Fruit fly (Drosophila melanogaster) whole organism, embryonic: ENCODE data around the gene Desat1.
A peak's percentile ranks its signal among the peaks of the same experiment; 100 is the strongest.

Experiments used
- ATbp ChIP-seq: fragments of 200-800 bp; sonication (Bioruptor generic); optimal IDR thresholded peaks from 2 replicates; lab custom pipeline; 2017; ENCODE audit warnings: missing biosample characterization, mild to moderate bottlenecking, missing genetic modification characterization, missing genetic modification reagents
- Atf6 ChIP-seq: fragments of 200-800 bp; sonication (Bioruptor generic); IDR thresholded peaks from 2 replicates; pipeline ENCODE4 v1.3.6; 2022; ENCODE audit warnings: missing biosample characterization, missing genetic modification characterization
- CG10366 ChIP-seq: fragments of 200-800 bp; sonication (Bioruptor generic); IDR thresholded peaks from 2 replicates; pipeline ENCODE4 v1.3.6; 2022; ENCODE audit warnings: missing biosample characterization, missing genetic modification characterization
- CG11093 ChIP-seq: fragments of 200-800 bp; sonication (Bioruptor generic); IDR thresholded peaks from 3 replicates; pipeline ENCODE4 v1.3.6; 2022; ENCODE audit warnings: missing biosample characterization, missing genetic modification characterization
- CG11398 ChIP-seq: fragments of 200-800 bp; sonication (Bioruptor generic); optimal IDR thresholded peaks from 2 replicates; lab custom pipeline; 2016; ENCODE audit warnings: missing biosample characterization, missing genetic modification characterization
- CG12744 ChIP-seq: fragments of 200-800 bp; sonication (Bioruptor generic); optimal IDR thresholded peaks from 2 replicates; lab custom pipeline; 2016; ENCODE audit warnings: missing biosample characterization, missing genetic modification characterization
- CG13296 ChIP-seq: fragments of 200-800 bp; sonication (Bioruptor generic); optimal IDR thresholded peaks from 3 replicates; lab custom pipeline; 2018; ENCODE audit warnings: missing biosample characterization, mild to moderate bottlenecking, missing genetic modification characterization
- CG14667 ChIP-seq: fragments of 200-800 bp; sonication (Bioruptor generic); IDR thresholded peaks from 2 replicates; pipeline ENCODE4 v1.3.6; 2022; ENCODE audit warnings: missing biosample characterization, missing genetic modification characterization
- CG14710 ChIP-seq: fragments of 200-800 bp; sonication (Bioruptor generic); optimal IDR thresholded peaks from 3 replicates; lab custom pipeline; 2019; ENCODE audit warnings: missing biosample characterization, mild to moderate bottlenecking, missing genetic modification characterization, moderate library complexity
- CG15479 ChIP-seq: fragments of 200-800 bp; sonication (Bioruptor generic); optimal IDR thresholded peaks from 3 replicates; lab custom pipeline; 2019; ENCODE audit warnings: missing biosample characterization, mild to moderate bottlenecking, missing genetic modification characterization, moderate library complexity
- CG15514 ChIP-seq: fragments of 200-800 bp; sonication (Bioruptor generic); optimal IDR thresholded peaks from 3 replicates; lab custom pipeline; 2017; ENCODE audit warnings: missing biosample characterization, missing genetic modification characterization, mild to moderate bottlenecking, moderate library complexity, missing genetic modification reagents
- CG1603 ChIP-seq: fragments of 200-800 bp; sonication (Bioruptor generic); optimal IDR thresholded peaks from 2 replicates; lab custom pipeline; 2019; ENCODE audit warnings: missing biosample characterization, mild to moderate bottlenecking, missing genetic modification characterization, moderate library complexity
- CG17361 ChIP-seq: fragments of 200-800 bp; sonication (Bioruptor generic); IDR thresholded peaks from 3 replicates; pipeline ENCODE4 v1.3.6; 2022; ENCODE audit warnings: missing biosample characterization, missing genetic modification characterization
- CG17802 ChIP-seq: fragments of 200-800 bp; sonication (Bioruptor generic); optimal IDR thresholded peaks from 2 replicates; lab custom pipeline; 2018; ENCODE audit warnings: missing biosample characterization, mild to moderate bottlenecking, missing genetic modification characterization, moderate library complexity
- CG1792 ChIP-seq: fragments of 200-800 bp; sonication (Bioruptor generic); optimal IDR thresholded peaks from 2 replicates; lab custom pipeline; 2016; ENCODE audit warnings: missing biosample characterization, missing genetic modification characterization
- CG18011 ChIP-seq: fragments of 200-800 bp; sonication (Bioruptor generic); optimal IDR thresholded peaks from 2 replicates; lab custom pipeline; 2017; ENCODE audit warnings: missing biosample characterization, missing genetic modification characterization, mild to moderate bottlenecking, moderate library complexity, missing genotype
- CG2116 ChIP-seq: fragments of 200-800 bp; sonication (Bioruptor generic); optimal IDR thresholded peaks from 3 replicates; lab custom pipeline; 2018; ENCODE audit warnings: missing biosample characterization, mild to moderate bottlenecking, missing genetic modification characterization
- CG2875 ChIP-seq: fragments of 200-800 bp; sonication (Bioruptor generic); optimal IDR thresholded peaks from 2 replicates; lab custom pipeline; 2017; ENCODE audit warnings: missing biosample characterization, mild to moderate bottlenecking, missing genetic modification characterization, missing genetic modification reagents
- CG32772 ChIP-seq: fragments of 200-800 bp; sonication (Bioruptor generic); IDR thresholded peaks from 2 replicates; pipeline ENCODE4 v1.3.6; 2022; ENCODE audit warnings: missing biosample characterization, missing genetic modification characterization
- CG9609 ChIP-seq: fragments of 200-800 bp; sonication (Bioruptor generic); optimal IDR thresholded peaks from 3 replicates; lab custom pipeline; 2016; ENCODE audit warnings: missing biosample characterization, missing genetic modification characterization
- CHES-1-like ChIP-seq: fragments of 200-800 bp; sonication (Bioruptor generic); optimal IDR thresholded peaks from 2 replicates; lab custom pipeline; 2016; ENCODE audit warnings: missing biosample characterization, missing genetic modification characterization
- Doc2 ChIP-seq: fragments of 200-800 bp; sonication (Bioruptor generic); IDR thresholded peaks from 2 replicates; pipeline ENCODE4 v1.3.6; 2022; ENCODE audit warnings: missing biosample characterization, missing genetic modification characterization
- Dp ChIP-seq: fragments of 200-800 bp; sonication (Bioruptor generic); optimal IDR thresholded peaks from 2 replicates; lab custom pipeline; 2018; ENCODE audit warnings: missing biosample characterization, mild to moderate bottlenecking, missing genetic modification characterization, moderate library complexity
- Eip74EF ChIP-seq, 2 experiments: fragments of 200-800 bp in 1 of 2; fragments of >200 bp in 1 of 2; sonication (Bioruptor generic) in 1 of 2; optimal IDR thresholded peaks; 2 replicates each; lab custom pipeline; 2017 to 2019; ENCODE audit warnings: missing biosample characterization in 2 of 2, missing genetic modification characterization in 2 of 2, mild to moderate bottlenecking in 1 of 2, moderate library complexity in 1 of 2
- Gsc ChIP-seq: fragments of 200-800 bp; sonication (Bioruptor generic); IDR thresholded peaks from 2 replicates; pipeline ENCODE4 v1.3.6; 2022; ENCODE audit warnings: missing biosample characterization, missing genetic modification characterization
- Gug ChIP-seq: fragments of 200-800 bp; sonication (Bioruptor generic); IDR thresholded peaks from 4 replicates; pipeline ENCODE4 v1.3.6; 2022; ENCODE audit warnings: missing biosample characterization, missing genetic modification characterization
- Hand ChIP-seq: fragments of 200-800 bp; sonication (Bioruptor generic); optimal IDR thresholded peaks from 2 replicates; lab custom pipeline; 2017; ENCODE audit warnings: mild to moderate bottlenecking, missing biosample characterization, missing genetic modification reagents, missing genetic modification characterization
- Hey ChIP-seq: fragments of 200-800 bp; sonication (Bioruptor generic); optimal IDR thresholded peaks from 3 replicates; lab custom pipeline; 2018; ENCODE audit warnings: missing biosample characterization, mild to moderate bottlenecking, missing genetic modification characterization
- Hmx ChIP-seq: fragments of 200-800 bp; sonication (Bioruptor generic); optimal IDR thresholded peaks from 2 replicates; lab custom pipeline; 2016; ENCODE audit warnings: missing biosample characterization, missing genetic modification characterization
- Mrtf ChIP-seq: fragments of 200-800 bp; sonication (Bioruptor generic); IDR thresholded peaks from 3 replicates; pipeline ENCODE4 v1.3.6; 2022; ENCODE audit warnings: missing biosample characterization, missing genetic modification characterization
- NC2α ChIP-seq: fragments of 200-800 bp; sonication (Bioruptor generic); optimal IDR thresholded peaks from 2 replicates; lab custom pipeline; 2016; ENCODE audit warnings: missing biosample characterization, missing genetic modification characterization
- PHDP ChIP-seq: fragments of 200-800 bp; sonication (Bioruptor generic); optimal IDR thresholded peaks from 3 replicates; lab custom pipeline; 2018; ENCODE audit warnings: missing biosample characterization, mild to moderate bottlenecking, missing genetic modification characterization, moderate library complexity
- bowl ChIP-seq: fragments of 200-800 bp; sonication (Bioruptor generic); IDR thresholded peaks from 2 replicates; pipeline ENCODE4 v1.3.6; 2022; ENCODE audit warnings: missing biosample characterization, missing genetic modification characterization
- ci ChIP-seq: fragments of 200-800 bp; sonication (Bioruptor generic); IDR thresholded peaks from 3 replicates; pipeline ENCODE4 v1.3.6; 2022; ENCODE audit warnings: missing biosample characterization, missing genetic modification characterization
- crc ChIP-seq: fragments of 200-800 bp; sonication (Bioruptor generic); optimal IDR thresholded peaks from 2 replicates; lab custom pipeline; 2016; ENCODE audit warnings: missing biosample characterization, missing genetic modification characterization
- da ChIP-seq: fragments of 200-800 bp; sonication (Bioruptor generic); optimal IDR thresholded peaks from 2 replicates; lab custom pipeline; 2016; ENCODE audit warnings: missing biosample characterization, missing genetic modification characterization
- dmrt11E ChIP-seq: fragments of 200-800 bp; sonication (Bioruptor generic); optimal IDR thresholded peaks from 3 replicates; lab custom pipeline; 2018; ENCODE audit warnings: missing biosample characterization, mild to moderate bottlenecking, missing genetic modification characterization, moderate library complexity
- dysf ChIP-seq: fragments of 200-800 bp; sonication (Bioruptor generic); IDR thresholded peaks from 3 replicates; pipeline ENCODE4 v1.3.6; 2022; ENCODE audit warnings: missing biosample characterization, missing genetic modification characterization
- fd102C ChIP-seq: fragments of 200-800 bp; sonication (Bioruptor generic); optimal IDR thresholded peaks from 2 replicates; lab custom pipeline; 2018; ENCODE audit warnings: missing biosample characterization, mild to moderate bottlenecking, missing genetic modification characterization, moderate library complexity
- ham ChIP-seq: fragments of 200-800 bp; sonication (Bioruptor generic); IDR thresholded peaks from 2 replicates; pipeline ENCODE4 v1.3.6; 2022; ENCODE audit warnings: missing biosample characterization, missing genetic modification characterization
- jumu ChIP-seq: fragments of 200-800 bp; sonication (Bioruptor generic); optimal IDR thresholded peaks from 3 replicates; lab custom pipeline; 2016; ENCODE audit warnings: missing biosample characterization, missing genetic modification characterization
- mld ChIP-seq: fragments of 200-800 bp; sonication (Bioruptor generic); IDR thresholded peaks from 3 replicates; pipeline ENCODE4 v1.3.6; 2022; ENCODE audit warnings: missing biosample characterization, missing genetic modification characterization; ENCODE audit not compliant: partially characterized antibody
- repo ChIP-seq: fragments of 200-800 bp; sonication (Bioruptor generic); optimal IDR thresholded peaks from 2 replicates; lab custom pipeline; 2016; ENCODE audit warnings: missing biosample characterization, missing genetic modification characterization
- row ChIP-seq: fragments of 200-800 bp; sonication (Bioruptor generic); IDR thresholded peaks from 3 replicates; pipeline ENCODE4 v1.3.6; 2022; ENCODE audit warnings: missing biosample characterization, missing genetic modification characterization
- sc ChIP-seq, 3 experiments: fragments of >200 bp in 2 of 3; fragments of 200-800 bp in 1 of 3; sonication (Bioruptor generic) in 1 of 3; optimal IDR thresholded peaks; 2 replicates in 2 of 3; 3 replicates in 1 of 3; lab custom pipeline; 2017; ENCODE audit warnings: mild to moderate bottlenecking in 1 of 3, missing biosample characterization in 1 of 3, missing genetic modification characterization in 1 of 3, missing genetic modification reagents in 1 of 3
- sd ChIP-seq: fragments of 200-800 bp; sonication (Bioruptor generic); optimal IDR thresholded peaks from 3 replicates; lab custom pipeline; 2018; ENCODE audit warnings: missing biosample characterization, mild to moderate bottlenecking, missing genetic modification characterization, moderate library complexity
- sim ChIP-seq: fragments of 200-800 bp; sonication (Bioruptor generic); IDR thresholded peaks from 2 replicates; pipeline ENCODE4 v1.3.6; 2022; ENCODE audit warnings: missing biosample characterization, missing genetic modification characterization
- sima ChIP-seq: fragments of 200-800 bp; sonication (Bioruptor generic); optimal IDR thresholded peaks from 2 replicates; lab custom pipeline; 2016; ENCODE audit warnings: missing biosample characterization, missing genetic modification characterization
- tna ChIP-seq: fragments of 200-800 bp; sonication (Bioruptor generic); IDR thresholded peaks from 2 replicates; pipeline ENCODE4 v1.3.6; 2022; ENCODE audit warnings: missing biosample characterization, missing genetic modification characterization; ENCODE audit not compliant: partially characterized antibody
- trh ChIP-seq: fragments of 200-800 bp; sonication (Bioruptor generic); optimal IDR thresholded peaks from 2 replicates; lab custom pipeline; 2016; ENCODE audit warnings: missing biosample characterization, missing genetic modification characterization

Gene Desat1

DNA sequence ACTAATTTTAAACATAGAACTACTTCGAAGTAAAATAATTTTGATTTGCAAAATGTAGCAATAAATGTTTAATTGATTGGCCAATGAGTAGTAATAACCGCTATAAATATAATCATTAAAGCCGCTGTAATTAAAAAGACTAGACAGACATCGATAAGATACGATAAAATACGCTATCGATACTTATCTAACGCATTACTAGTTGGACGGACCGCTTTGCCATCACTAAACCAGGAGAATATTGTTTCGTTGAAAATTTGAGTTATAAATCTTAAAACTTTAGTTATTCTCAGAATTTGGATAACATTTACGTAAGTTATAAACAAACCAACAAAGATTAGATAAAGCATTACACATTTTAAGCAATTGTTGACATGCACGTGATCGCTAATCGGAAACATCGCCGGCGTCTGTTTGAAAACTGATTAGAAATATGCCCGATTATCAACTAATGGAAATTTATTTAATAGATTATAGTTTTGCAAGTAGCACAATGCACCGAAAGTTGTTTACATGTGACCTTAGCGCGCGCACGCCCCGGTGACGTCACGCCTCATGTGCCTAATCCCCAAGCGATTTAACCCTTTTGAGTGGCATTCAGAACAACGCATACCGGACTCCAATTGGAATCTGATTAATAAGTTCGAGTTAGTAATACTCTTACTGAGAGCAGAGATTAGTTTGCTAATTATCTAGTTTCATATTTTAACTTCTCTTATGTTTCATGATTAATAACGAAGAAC lies at the start of gene Desat1:
Gene Desat1 (plus strand): TSS at position 200 of the 743 bp plus-strand sequence.
- no peak for TF ChIP-seq Hmx (GFP tag; lab: Kevin White, UChicago)
- TF ChIP-seq dmrt11E (tag; lab: Kevin White, UChicago): no peak
- no peak for TF ChIP-seq sima
- no peak for TF ChIP-seq Eip74EF (GFP tag; optimal IDR thresholded peaks at IDR 0.05; lab: Kevin White, UChicago)
- no peak for TF ChIP-seq CG9609
- TF ChIP-seq CG14710 (tag; lab: Kevin White, UChicago): peak; percentile 59
- TF ChIP-seq ci (GFP tag; lab: Robert Waterston, UW): no peak
- no peak for TF ChIP-seq jumu (GFP tag; lab: Kevin White, UChicago)
- no peak for TF ChIP-seq CG1792 (GFP tag; lab: Kevin White, UChicago)
- TF ChIP-seq CG13296 (GFP tag; lab: Kevin White, UChicago): no peak
- peak; percentile 58 for TF ChIP-seq Dp
- TF ChIP-seq CG17361 (GFP tag; lab: Robert Waterston, UW): peak; percentile 26; the same call in 1 of the 3 replicates
- no peak for TF ChIP-seq bowl (GFP tag; lab: Robert Waterston, UW)
- no peak for TF ChIP-seq ATbp (GFP tag; lab: Kevin White, UChicago)
- peak; percentile 41 for TF ChIP-seq CG15514 (GFP tag; lab: Kevin White, UChicago)
- TF ChIP-seq CHES-1-like: peak; percentile 5
- no peak for TF ChIP-seq CG11398 (GFP tag; lab: Kevin White, UChicago)
- TF ChIP-seq trh (GFP tag; lab: Kevin White, UChicago): no peak
- TF ChIP-seq CG10366: no peak
- no peak for TF ChIP-seq CG18011 (GFP tag; lab: Kevin White, UChicago)
- no peak for TF ChIP-seq Gug (GFP tag; lab: Robert Waterston, UW)
- TF ChIP-seq Hand: no peak
- TF ChIP-seq Hey (tag; lab: Kevin White, UChicago): no peak
- no peak for TF ChIP-seq Atf6
- TF ChIP-seq PHDP (tag; lab: Kevin White, UChicago): no peak
- no peak for TF ChIP-seq repo (GFP tag; lab: Kevin White, UChicago)
- no peak for TF ChIP-seq Mrtf (GFP tag; lab: Robert Waterston, UW)
- TF ChIP-seq tna (GFP tag; lab: Robert Waterston, UW): peak; percentile 81
- peak; percentile 72 for TF ChIP-seq mld (GFP tag; lab: Robert Waterston, UW)
- TF ChIP-seq CG14667 (GFP tag; lab: Robert Waterston, UW): no peak
- TF ChIP-seq Doc2 (GFP tag; lab: Robert Waterston, UW): no peak
- TF ChIP-seq CG12744: no peak
- TF ChIP-seq NC2α: no peak
- TF ChIP-seq sd (tag; lab: Kevin White, UChicago): peak; percentile 29
- no peak for TF ChIP-seq CG11093 (GFP tag; lab: Robert Waterston, UW)
- peak; percentile 87 for TF ChIP-seq CG2116 (GFP tag; lab: Kevin White, UChicago)
- TF ChIP-seq CG1603 (tag; lab: Kevin White, UChicago): peak; percentile 27
- TF ChIP-seq sc (optimal IDR thresholded peaks at IDR 0.05; lab: Kevin White, UChicago): no peak
- TF ChIP-seq sc (GFP tag; optimal IDR thresholded peaks at IDR 0.05; lab: Kevin White, UChicago): no peak
- no peak for TF ChIP-seq CG17802 (tag; lab: Kevin White, UChicago)
- no peak for TF ChIP-seq dysf (GFP tag; lab: Robert Waterston, UW)
- TF ChIP-seq CG2875 (GFP tag; lab: Kevin White, UChicago): no peak
- TF ChIP-seq fd102C: no peak
- TF ChIP-seq da (GFP tag; lab: Kevin White, UChicago): no peak
- TF ChIP-seq sim (GFP tag; lab: Robert Waterston, UW): no peak
- TF ChIP-seq Gsc (GFP tag; lab: Robert Waterston, UW): no peak
- peak; percentile 60 for TF ChIP-seq row (GFP tag; lab: Robert Waterston, UW)
- no peak for TF ChIP-seq CG15479 (GFP tag; lab: Kevin White, UChicago)
- no peak for TF ChIP-seq ham
- no peak for TF ChIP-seq CG32772
- no peak for TF ChIP-seq crc (GFP tag; lab: Kevin White, UChicago)
